Worm (Caenorhabditis elegans) whole organism, dauer: ENCODE data around the gene nprl-2.

ENCODE experiments used
- unc-62 ChIP-seq: sonication (generic microtip); optimal IDR thresholded peaks from 2 replicates; lab custom pipeline; 2017; ENCODE audit warnings: missing biosample characterization, missing genetic modification reagents, missing genetic modification characterization

The nprl-2 gene

DNA sequence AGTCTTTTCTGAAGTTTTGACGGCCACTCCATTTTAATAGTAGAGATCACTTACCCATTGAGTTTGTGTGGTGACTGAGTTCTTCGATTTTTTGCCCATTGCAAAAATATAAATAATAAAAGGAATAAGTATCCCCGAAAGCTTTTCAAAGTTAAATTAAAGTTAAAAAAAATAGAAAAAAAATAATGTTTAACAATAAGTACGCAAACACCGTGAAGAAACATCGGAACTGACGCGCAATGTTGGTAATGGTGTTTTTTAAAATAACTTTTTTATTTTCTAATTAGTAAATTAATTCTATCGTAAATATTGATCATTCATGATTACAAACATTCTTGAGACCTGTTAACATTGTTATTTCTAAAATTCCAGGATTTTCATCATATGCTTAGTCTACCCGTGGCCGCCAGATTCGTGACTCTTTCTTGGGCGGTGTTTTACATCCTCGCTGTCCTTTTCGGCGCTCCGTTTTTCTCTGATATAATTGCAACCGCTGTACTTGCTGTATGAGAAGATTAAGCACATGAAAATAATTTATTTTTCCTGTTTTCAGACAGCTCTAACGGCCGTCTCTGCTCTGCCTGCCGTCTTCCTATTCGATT is at the start of gene nprl-2, which contains the start of the genes F49E8.7 and F49E8.8:
TSS of gene nprl-2 (plus strand) at position 552 of the 602 bp plus-strand sequence.
TSS of gene F49E8.7 (minus strand) at position 101 of the 602 bp plus-strand sequence.
TSS of gene F49E8.8 (plus strand) at position 373 of the 602 bp plus-strand sequence.
- no peak for TF ChIP-seq unc-62 (GFP tag; lab: Kevin White, UChicago)

DNA sequence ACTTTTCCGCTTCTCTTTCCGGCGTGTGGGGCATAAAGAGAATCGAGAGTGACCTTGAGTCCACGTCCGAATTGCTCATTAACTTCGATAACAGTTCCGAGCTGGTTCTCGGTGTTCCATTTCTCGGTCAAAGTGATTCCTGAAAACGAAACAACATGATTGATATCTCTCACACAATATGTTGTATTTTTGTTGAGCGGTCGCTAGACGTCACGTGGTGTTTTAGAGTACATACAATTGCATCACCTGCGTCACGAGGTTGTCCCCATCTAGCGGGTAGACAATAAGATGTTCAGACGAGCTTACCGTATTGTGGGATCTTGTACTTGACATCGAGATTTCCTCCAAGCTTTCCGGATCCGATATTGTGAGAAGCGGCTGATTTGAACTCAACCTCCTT is 49.3 kb upstream of the nprl-2 start:
- TF ChIP-seq unc-62 (GFP tag; lab: Kevin White, UChicago) = no peak

ce11 chrIV:7507841-7508509 is 48.6 kb upstream of the nprl-2 start, which contains the start of the genes vdac-1 and R05G6.5:
vdac-1 (minus strand) TSS chrIV:7507891.
R05G6.5 (plus strand) TSS chrIV:7508367.
- no peak for TF ChIP-seq unc-62 (GFP tag; lab: Kevin White, UChicago)

ce11 chrIV:7508850-7509249 is 47.8 kb upstream of the nprl-2 start:
- no peak for TF ChIP-seq unc-62 (GFP tag; lab: Kevin White, UChicago)

DNA sequence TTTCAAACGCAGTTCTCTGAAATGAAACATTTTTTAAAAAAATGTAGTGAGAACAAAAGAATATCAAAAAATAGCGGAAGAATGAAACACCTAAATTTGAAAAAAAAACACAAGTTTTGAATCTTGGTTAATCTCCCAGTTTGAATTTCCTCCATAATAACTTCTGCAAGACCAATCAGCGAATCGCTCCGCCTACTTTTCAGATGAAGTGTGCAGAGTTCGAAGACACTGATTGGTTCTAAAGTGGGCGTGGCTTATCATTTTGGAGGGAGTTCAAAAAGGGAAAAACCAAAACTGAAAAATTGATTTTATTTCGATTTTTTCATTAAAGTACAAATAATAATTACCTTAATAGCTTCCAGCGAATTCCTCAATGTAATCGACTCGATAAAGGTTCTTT is 45.8 kb upstream of the nprl-2 start:
- no peak for TF ChIP-seq unc-62 (GFP tag; lab: Kevin White, UChicago)

ce11 chrIV:7512617-7513233 is 43.9 kb upstream of the nprl-2 start, which contains the start of the genes plc-4 and R05G6.4:
plc-4 (minus strand) TSS chrIV:7512667.
R05G6.4 (plus strand) TSS chrIV:7513233.
- no peak for TF ChIP-seq unc-62 (GFP tag; lab: Kevin White, UChicago)

DNA sequence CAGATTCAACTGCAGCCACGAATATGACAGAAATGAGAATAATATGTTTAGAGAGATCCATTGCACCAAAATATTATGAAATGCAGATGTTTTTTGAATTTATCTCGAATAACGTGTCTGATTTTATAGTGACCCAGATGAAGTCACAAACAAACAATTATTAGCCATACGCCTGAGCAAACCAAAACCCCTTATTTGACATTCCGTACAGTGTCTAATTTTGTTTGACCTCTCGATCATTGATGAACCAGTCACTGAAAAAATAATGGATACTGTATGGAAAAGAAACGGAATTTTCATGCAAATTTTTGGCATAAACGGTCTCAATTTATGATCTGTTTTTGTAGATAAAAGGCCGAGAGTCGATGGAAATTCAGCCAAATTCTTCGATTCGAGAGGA is 40.4 kb upstream of the nprl-2 start, which contains the start of the genes R05G6.9 and R05G6.3:
TSS of gene R05G6.9 (minus strand) at position 101 of the 400 bp plus-strand sequence.
TSS of gene R05G6.3 (plus strand) at position 386 of the 400 bp plus-strand sequence.
- TF ChIP-seq unc-62 (GFP tag; lab: Kevin White, UChicago) = no peak

ce11 chrIV:7520258-7520657 is 36.4 kb upstream of the nprl-2 start:
- no peak for TF ChIP-seq unc-62 (GFP tag; lab: Kevin White, UChicago)

DNA sequence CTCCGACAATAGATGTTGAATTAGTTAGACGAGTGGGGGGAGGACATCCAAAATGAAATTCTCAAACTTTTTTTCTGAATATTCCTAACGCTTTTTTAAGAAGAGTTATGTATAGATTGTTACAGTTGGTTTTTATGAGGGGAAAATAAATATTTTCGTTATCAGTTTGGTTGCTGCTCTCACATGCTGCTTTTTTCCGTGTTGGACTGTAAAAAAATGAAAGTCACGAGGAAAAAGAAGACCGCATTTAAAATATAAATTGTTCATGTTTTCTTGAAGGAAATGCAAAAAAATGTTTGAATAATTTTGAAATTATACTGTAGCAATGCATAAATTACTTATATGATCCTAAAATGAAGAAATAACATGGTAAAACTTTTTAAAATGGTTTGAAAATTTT is 35.8 kb upstream of the nprl-2 start:
- no peak for TF ChIP-seq unc-62 (GFP tag; lab: Kevin White, UChicago)

- no peak for TF ChIP-seq unc-62 (GFP tag; lab: Kevin White, UChicago)
Measured at ce11 chrIV:7521591-7521990, 35.0 kb upstream of the nprl-2 start.

ce11 chrIV:7523744-7524143 is 32.9 kb upstream of the nprl-2 start:
- no peak for TF ChIP-seq unc-62 (GFP tag; lab: Kevin White, UChicago)

DNA sequence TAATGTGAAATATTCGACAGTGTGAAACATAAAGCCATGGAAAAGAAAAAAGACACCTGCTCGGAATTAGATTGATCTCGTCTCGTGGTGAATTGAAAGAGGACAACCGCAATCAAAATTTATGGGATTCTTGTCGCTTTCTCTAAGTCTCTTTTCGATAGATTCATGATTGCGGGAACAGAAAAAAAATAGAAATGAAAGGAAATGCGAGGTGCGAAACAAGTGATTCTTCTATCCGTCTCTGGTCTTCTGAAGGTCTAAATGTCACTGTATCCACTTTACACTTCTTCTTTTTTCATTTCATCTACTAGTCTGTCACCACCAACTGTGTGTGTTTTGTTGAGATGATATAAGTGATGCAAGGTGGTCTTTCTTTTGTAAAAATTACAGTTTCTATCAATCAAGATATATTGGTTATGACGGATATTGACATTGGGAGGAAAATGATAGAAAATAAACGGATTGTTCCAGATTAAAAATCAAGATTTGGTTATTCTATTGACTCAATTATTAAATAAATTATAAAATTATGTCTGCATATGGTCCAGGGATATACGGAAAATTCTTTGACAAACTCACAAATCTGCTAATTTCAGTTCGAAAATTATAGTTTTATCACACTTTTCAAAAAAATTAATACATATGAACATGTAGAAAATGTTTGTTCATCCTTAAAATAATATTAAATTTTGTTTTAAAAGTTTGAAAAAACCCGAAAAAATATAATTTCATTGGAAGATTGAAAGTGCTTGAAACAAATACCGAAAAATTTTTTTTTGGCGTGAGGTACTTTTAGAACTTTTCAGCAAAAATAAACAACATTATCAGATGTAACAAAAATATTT is 26.2 kb upstream of the nprl-2 start:
- TF ChIP-seq unc-62 (GFP tag; lab: Kevin White, UChicago) = no peak

- TF ChIP-seq unc-62 (GFP tag; lab: Kevin White, UChicago) = no peak
Measured at ce11 chrIV:7532360-7532759, 24.3 kb upstream of the nprl-2 start, which contains the start of gene R05G6.1. R05G6.1 (plus strand) TSS chrIV:7532660.

DNA sequence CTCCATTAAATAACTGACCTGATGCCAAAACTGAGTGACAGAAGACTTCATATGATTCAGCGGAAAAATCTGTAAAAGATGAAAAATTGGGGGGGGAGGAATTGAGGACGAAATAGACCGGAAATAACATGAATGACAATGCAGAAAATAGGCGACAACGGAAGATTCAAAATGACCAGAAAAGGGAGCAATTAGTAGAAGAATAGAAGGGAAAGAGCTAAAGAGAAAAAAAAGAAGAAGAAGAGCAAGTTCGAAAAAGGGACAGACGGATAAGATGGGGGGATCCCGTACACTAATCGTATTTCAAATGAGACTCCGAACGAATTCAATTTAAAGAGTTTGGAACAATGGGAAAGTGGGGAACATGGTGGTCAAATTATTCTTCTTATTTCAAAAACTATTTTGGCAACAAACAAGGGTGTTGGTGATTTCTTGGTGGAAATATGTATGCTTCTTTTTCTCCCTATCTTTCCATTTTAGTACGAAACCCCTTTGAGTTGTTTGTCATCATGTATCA is 14.1 kb upstream of the nprl-2 start, which contains the start of gene R05G6.10:
TSS of gene R05G6.10 (minus strand) at position 51 of the 517 bp plus-strand sequence.
- no peak for TF ChIP-seq unc-62 (GFP tag; lab: Kevin White, UChicago)

DNA sequence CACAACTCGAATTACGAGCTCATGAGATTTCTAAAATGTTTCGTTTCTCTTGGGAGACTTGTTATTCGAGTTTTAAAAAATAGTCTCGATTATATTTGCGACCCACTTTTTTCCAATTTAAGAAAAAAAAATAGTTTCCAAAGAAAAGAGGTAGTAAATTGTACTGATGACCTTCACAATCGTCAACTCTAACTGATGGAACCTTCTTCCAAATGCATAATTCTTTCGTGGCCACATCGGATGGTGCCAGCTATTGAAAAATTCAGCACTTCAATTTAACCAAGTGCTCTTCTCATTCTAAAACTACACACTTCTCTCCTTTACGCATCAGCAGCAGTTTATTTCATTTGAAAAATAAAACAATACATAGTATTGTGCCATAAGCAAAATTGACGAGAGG is 13.0 kb upstream of the nprl-2 start:
- no peak for TF ChIP-seq unc-62 (GFP tag; lab: Kevin White, UChicago)
